Worm (Caenorhabditis elegans) whole organism, L4 larva: ENCODE data around the gene ceh-92.
"Not testable (repeated sequence)": the region's sequence is repeated elsewhere in the genome, so short reads cannot be mapped to it uniquely, and the experiment has no call there.

ENCODE experiments used
- R02D3.7 ChIP-seq: fragments of 150-350 bp; sonication (generic microtip); optimal IDR thresholded peaks from 3 replicates; lab custom pipeline; 2014; ENCODE audit warnings: missing biosample characterization, missing genetic modification characterization
- fkh-10 ChIP-seq: fragments of 150-350 bp; optimal IDR thresholded peaks from 2 replicates; lab custom pipeline; 2014; ENCODE audit warnings: missing biosample characterization, missing genetic modification reagents, missing genetic modification characterization
- fos-1 ChIP-seq: fragments of 150-350 bp; optimal IDR thresholded peaks from 2 replicates; lab custom pipeline; 2014; ENCODE audit warnings: missing biosample characterization, missing genetic modification characterization

DNA sequence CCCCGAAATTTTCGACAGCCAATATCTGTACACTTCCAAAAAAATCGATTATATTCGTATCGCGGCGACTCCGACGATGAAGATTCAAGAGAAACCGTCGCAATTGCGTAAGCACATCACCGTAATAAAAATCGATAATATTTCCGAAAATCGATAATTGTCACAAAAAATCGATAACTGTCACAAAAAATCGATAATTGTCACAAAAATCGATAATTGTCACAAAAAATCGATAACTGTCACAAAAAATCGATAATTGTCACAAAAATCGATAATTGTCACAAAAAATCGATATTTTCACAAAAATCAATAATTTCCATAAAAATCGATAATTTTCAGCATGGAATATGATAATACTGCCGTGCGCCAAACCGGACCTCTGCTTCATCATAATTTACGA, 32.9 kb downstream of the ceh-92 start:
- not testable (repeated sequence) for TF ChIP-seq fos-1; fkh-10 (GFP tag; lab: Kevin White, UChicago); R02D3.7 (tag; lab: Kevin White, UChicago)
